Worm (Caenorhabditis elegans): ENCODE data around the gene spsb-1.

The spsb-1 gene

DNA sequence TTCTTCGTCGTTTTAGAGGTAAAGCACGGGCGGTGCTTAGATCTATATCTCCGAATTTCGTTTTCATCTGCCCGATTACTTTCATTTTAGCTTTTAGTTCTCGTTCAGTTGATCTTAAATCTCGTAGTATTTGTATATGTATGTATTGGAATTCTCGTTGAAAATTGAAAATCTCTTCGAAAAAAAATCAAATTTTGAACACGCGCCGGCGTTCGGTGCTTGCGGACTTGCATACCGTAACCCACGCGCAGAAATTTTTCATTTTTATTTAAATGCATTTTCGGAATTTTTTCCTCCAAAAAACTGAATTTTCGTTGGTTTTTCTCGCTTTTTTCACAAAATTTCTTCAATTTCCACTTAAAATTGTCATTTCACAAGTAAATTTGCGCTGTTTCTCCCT is 11.6 kb downstream of the spsb-1 start (continued):
- TF ChIP-seq nhr-11 (tag; optimal IDR thresholded peaks at IDR 0.05) (no peak), zag-1 (tag; optimal IDR thresholded peaks at IDR 0.05) (no peak), lin-15B (tag; optimal IDR thresholded peaks at IDR 0.05) (no peak), elt-3 (tag; optimal IDR thresholded peaks at IDR 0.05) (no peak), efl-1 (optimal IDR thresholded peaks at IDR 0.05) (peak; percentile 79 to 81), efl-1 (GFP tag; optimal IDR thresholded peaks at IDR 0.05 in 1 of 2) (peak; percentile 84 to 98)

DNA sequence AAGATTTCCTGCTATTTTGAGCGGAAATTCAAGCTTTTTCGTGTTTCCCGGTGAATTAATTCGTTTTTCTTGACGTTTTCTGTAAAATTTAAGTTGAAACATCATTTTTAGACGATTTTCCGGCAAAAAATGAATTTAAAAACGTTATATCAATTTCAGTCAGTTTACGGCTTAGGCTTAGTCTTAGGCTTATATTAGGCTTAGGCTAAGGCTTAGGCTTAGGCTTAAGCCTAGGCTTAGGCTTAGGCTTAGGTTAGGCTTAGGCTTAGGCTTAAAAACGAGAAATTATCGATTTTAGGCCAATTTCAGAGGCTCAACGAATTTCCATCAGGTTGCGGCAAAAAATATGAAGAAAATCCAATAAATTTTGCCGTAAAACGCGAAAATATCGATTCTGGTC is 12.3 kb downstream of the spsb-1 start:
- TF ChIP-seq fos-1 (tag; optimal IDR thresholded peaks at IDR 0.05) (no peak), ceh-88 (GFP tag; IDR thresholded peaks at IDR 0.05) (no peak), efl-1 (optimal IDR thresholded peaks at IDR 0.05) (no peak), efl-1 (GFP tag; optimal IDR thresholded peaks at IDR 0.05 in 1 of 2) (no peak)

DNA sequence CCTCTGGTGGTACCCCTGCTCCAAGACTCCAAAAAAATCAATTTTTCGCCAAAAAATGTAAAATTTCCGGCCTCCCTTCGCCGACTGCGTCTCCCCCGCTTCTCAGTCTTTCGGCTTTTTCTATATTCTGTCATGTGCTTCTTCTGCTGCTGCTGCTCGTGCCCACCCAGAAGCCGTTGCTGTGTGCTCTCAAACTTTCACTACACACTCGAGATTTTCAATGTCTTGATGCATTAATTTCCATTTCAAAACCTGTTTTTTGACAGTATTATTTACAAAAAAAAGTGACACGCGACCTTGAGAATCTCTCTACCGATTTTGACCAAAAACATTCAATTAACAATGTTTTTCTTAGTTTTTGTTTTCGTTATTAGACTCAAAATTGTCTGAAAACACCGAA is 12.8 kb downstream of the spsb-1 start:
- TF ChIP-seq efl-1 (optimal IDR thresholded peaks at IDR 0.05) (no peak), efl-1 (GFP tag; optimal IDR thresholded peaks at IDR 0.05 in 1 of 2) (peak in 1 of 2 experiments; percentile 50), blmp-1 (tag; optimal IDR thresholded peaks at IDR 0.05) (peak; percentile 73), grh-1 (GFP tag; IDR thresholded peaks at IDR 0.05) (peak; percentile 71), fkh-8 (tag; optimal IDR thresholded peaks at IDR 0.05) (peak; percentile 15), sptf-1 (tag; optimal IDR thresholded peaks at IDR 0.05) (no peak), nhr-77 (tag; optimal IDR thresholded peaks at IDR 0.05) (no peak), zip-4 (GFP tag; optimal IDR thresholded peaks at IDR 0.05) (no peak), nhr-47 (tag; optimal IDR thresholded peaks at IDR 0.05) (peak; percentile 11), lin-14 (GFP tag; optimal IDR thresholded peaks at IDR 0.05) (peak; percentile 50), egl-13 (tag; optimal IDR thresholded peaks at IDR 0.05) (no peak), hlh-17 (GFP tag; optimal IDR thresholded peaks at IDR 0.05; ENCODE audit: borderline replicate concordance) (no peak), nhr-85 (tag) (peak; percentile 83), lin-35 (GFP tag; optimal IDR thresholded peaks at IDR 0.05) (no peak), ceh-82 (tag; optimal IDR thresholded peaks at IDR 0.05) (no peak), snu-23 (GFP tag; optimal IDR thresholded peaks at IDR 0.05) (peak; percentile 10), lsy-2 (tag; optimal IDR thresholded peaks at IDR 0.05) (peak in 1 of 2 experiments; percentile 22), lin-13 (GFP tag; optimal IDR thresholded peaks at IDR 0.05) (no peak), nhr-71 (tag; optimal IDR thresholded peaks at IDR 0.05) (peak; percentile 35), nhr-20 (tag; optimal IDR thresholded peaks at IDR 0.05) (peak; percentile 30), rnt-1 (tag; optimal IDR thresholded peaks at IDR 0.05) (peak; percentile 25)

DNA sequence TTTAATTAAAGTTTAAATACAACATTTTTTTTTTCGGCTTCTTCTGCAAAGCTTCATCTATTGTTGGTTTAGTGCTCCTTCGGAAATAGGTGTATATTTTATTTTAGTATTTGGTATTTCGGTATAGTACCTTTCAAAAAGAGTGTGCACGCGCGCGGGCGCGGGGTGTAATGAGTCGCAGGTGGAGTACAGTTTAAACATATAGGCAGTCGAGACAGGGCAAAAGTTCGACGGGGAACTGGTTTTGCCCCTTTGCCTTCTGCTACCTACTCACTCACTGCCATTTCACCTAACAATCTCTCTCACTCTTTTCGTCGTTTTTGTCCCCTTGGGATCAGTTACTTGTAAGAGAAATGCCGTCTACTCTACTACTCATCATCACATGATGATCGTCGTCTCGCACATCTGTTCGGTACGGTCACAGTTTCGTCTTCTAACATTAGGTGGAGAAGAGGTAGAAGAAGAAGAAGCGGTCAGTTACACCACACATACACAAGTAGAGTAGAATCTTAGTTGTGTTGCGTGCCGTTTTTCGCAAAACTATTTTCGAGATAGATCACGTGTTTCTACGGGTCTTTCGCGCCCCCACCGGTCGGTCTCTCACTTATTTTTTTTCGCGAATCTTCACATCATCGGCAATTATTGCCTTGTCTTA is 15.9 kb downstream of the spsb-1 start:
- TF ChIP-seq ztf-4 (tag; optimal IDR thresholded peaks at IDR 0.05) (peak; percentile 20), lin-39 (tag; optimal IDR thresholded peaks at IDR 0.05) (no peak), egl-13 (tag; optimal IDR thresholded peaks at IDR 0.05) (no peak), lin-13 (GFP tag; optimal IDR thresholded peaks at IDR 0.05) (peak; percentile 39), aha-1 (tag; optimal IDR thresholded peaks at IDR 0.05) (no peak), rnt-1 (tag; optimal IDR thresholded peaks at IDR 0.05) (peak; percentile 1), nhr-85 (tag) (peak; percentile 95), ama-1 (optimal IDR thresholded peaks at IDR 0.05) (no peak), lin-35 (GFP tag; optimal IDR thresholded peaks at IDR 0.05) (peak in 1 of 2 experiments; percentile 75), lsy-2 (tag; optimal IDR thresholded peaks at IDR 0.05) (peak in 1 of 2 experiments; percentile 70), dpl-1 (GFP tag; optimal IDR thresholded peaks at IDR 0.05) (peak; percentile 7 to 28 (median 8)), blmp-1 (tag; optimal IDR thresholded peaks at IDR 0.05) (peak; percentile 87), C16A3.4 (tag; optimal IDR thresholded peaks at IDR 0.05) (peak; percentile 29), nhr-90 (tag; optimal IDR thresholded peaks at IDR 0.05; ENCODE audit: poor library complexity) (peak; percentile 44), lin-14 (GFP tag; optimal IDR thresholded peaks at IDR 0.05) (peak; percentile 80), skn-1 (tag; optimal IDR thresholded peaks at IDR 0.05) (peak; percentile 49), pag-3 (tag; optimal IDR thresholded peaks at IDR 0.05; ENCODE audit: borderline replicate concordance, insufficient read depth) (no peak), nhr-47 (tag; optimal IDR thresholded peaks at IDR 0.05) (peak; percentile 41), C34B4.2 (tag; optimal IDR thresholded peaks at IDR 0.05) (no peak), nhr-20 (tag; optimal IDR thresholded peaks at IDR 0.05) (peak; percentile 87), mep-1 (tag; optimal IDR thresholded peaks at IDR 0.05) (peak; percentile 66), mef-2 (tag; optimal IDR thresholded peaks at IDR 0.05) (no peak), efl-3 (GFP tag; optimal IDR thresholded peaks at IDR 0.05) (no peak), hlh-4 (tag; optimal IDR thresholded peaks at IDR 0.05) (no peak), elt-3 (tag; optimal IDR thresholded peaks at IDR 0.05) (peak in 2 of 6 experiments; percentile 71 to 82), grh-1 (GFP tag; IDR thresholded peaks at IDR 0.05) (peak; percentile 79), ceh-63 (GFP tag; optimal IDR thresholded peaks at IDR 0.05) (no peak), fkh-8 (tag; optimal IDR thresholded peaks at IDR 0.05) (no peak), zag-1 (tag; optimal IDR thresholded peaks at IDR 0.05) (no peak), Y116A8C.19 (tag; optimal IDR thresholded peaks at IDR 0.05; ENCODE audit: borderline replicate concordance) (no peak), ces-1 (GFP tag; optimal IDR thresholded peaks at IDR 0.05) (no peak)

Measured in whole organism, L1 larva.